Worm (Caenorhabditis elegans) whole organism, L1 larva: Measurements from ENCODE around the gene ceh-36.
A peak's percentile ranks its signal among the peaks of the same experiment; 100 is the strongest.

Source experiments
- ama-1 ChIP-seq: fragments of 150-350 bp; optimal IDR thresholded peaks from 2 replicates; lab custom pipeline; 2014
- blmp-1 ChIP-seq: fragments of 150-350 bp; optimal IDR thresholded peaks from 2 replicates; lab custom pipeline; 2014; ENCODE audit warnings: missing biosample characterization, missing genetic modification characterization
- ceh-88 ChIP-seq: fragments of 200-800 bp; sonication (Bioruptor generic); IDR thresholded peaks from 2 replicates; pipeline ENCODE4 v1.3.6; 2022; ENCODE audit warnings: missing genetic modification characterization, missing compliant biosample characterization
- dsc-1 ChIP-seq: sonication (generic microtip); optimal IDR thresholded peaks from 2 replicates; lab custom pipeline; 2016; ENCODE audit warnings: mild to moderate bottlenecking, missing genetic modification characterization, missing compliant biosample characterization
- efl-1 ChIP-seq, 4 experiments: fragments of 150-350 bp; optimal IDR thresholded peaks in 3 of 4; peaks in 1 of 4; 1 replicate in 1 of 4; 2 replicates in 3 of 4; lab custom pipeline; 2014; ENCODE audit warnings: missing biosample characterization in 2 of 4, missing genetic modification characterization in 2 of 4, missing genetic modification reagents in 2 of 4
- elt-2 ChIP-seq: sonication (generic microtip); optimal IDR thresholded peaks from 2 replicates; lab custom pipeline; 2016; ENCODE audit warnings: missing genetic modification characterization, mild to moderate bottlenecking, inconsistent platforms, missing compliant biosample characterization, missing genetic modification reagents
- elt-3 ChIP-seq, 6 experiments: fragments of 150-350 bp in 1 of 6; sonication (generic microtip); optimal IDR thresholded peaks; 2 replicates each; lab custom pipeline; 2017 to 2018; ENCODE audit warnings: missing biosample characterization in 6 of 6, missing genetic modification characterization in 6 of 6, inconsistent platforms in 1 of 6
- fkh-4 ChIP-seq: sonication (generic microtip); optimal IDR thresholded peaks from 2 replicates; lab custom pipeline; 2016; ENCODE audit warnings: missing compliant biosample characterization, missing genetic modification characterization, borderline replicate concordance
- fkh-8 ChIP-seq: sonication (generic microtip); optimal IDR thresholded peaks from 2 replicates; lab custom pipeline; 2016; ENCODE audit warnings: mild to moderate bottlenecking, missing genetic modification characterization, missing compliant biosample characterization
- irx-1 ChIP-seq: sonication (generic microtip); optimal IDR thresholded peaks from 2 replicates; lab custom pipeline; 2016; ENCODE audit warnings: missing genetic modification characterization, missing compliant biosample characterization
- lin-14 ChIP-seq: fragments of 200-800 bp; sonication (Bioruptor generic); optimal IDR thresholded peaks from 2 replicates; lab custom pipeline; 2018; ENCODE audit warnings: mild to moderate bottlenecking, missing genetic modification characterization, moderate library complexity, missing compliant biosample characterization
- lin-35 ChIP-seq, 2 experiments: fragments of 150-350 bp; optimal IDR thresholded peaks; 2 replicates each; lab custom pipeline; 2014; ENCODE audit warnings: missing biosample characterization in 2 of 2, missing genetic modification characterization in 2 of 2, missing genetic modification reagents in 2 of 2
- lin-39 ChIP-seq: fragments of 150-350 bp; optimal IDR thresholded peaks from 2 replicates; lab custom pipeline; 2014; ENCODE audit warnings: missing biosample characterization, missing genetic modification reagents, missing genetic modification characterization
- lsy-2 ChIP-seq, 2 experiments: fragments of 150-350 bp; optimal IDR thresholded peaks; 2 replicates each; lab custom pipeline; 2014; ENCODE audit warnings: missing biosample characterization in 2 of 2, missing genetic modification characterization in 2 of 2
- mdl-1 ChIP-seq, 2 experiments: fragments of 150-350 bp; optimal IDR thresholded peaks; 2 replicates each; lab custom pipeline; 2014 to 2017; ENCODE audit warnings: missing biosample characterization in 2 of 2, missing genetic modification characterization in 2 of 2, inconsistent platforms in 1 of 2
- mef-2 ChIP-seq: fragments of 150-350 bp; optimal IDR thresholded peaks from 2 replicates; lab custom pipeline; 2014; ENCODE audit warnings: missing biosample characterization, missing genetic modification characterization
- nhr-19 ChIP-seq: fragments of 200-800 bp; sonication (Bioruptor generic); conservative IDR thresholded peaks from 2 replicates; pipeline ENCODE4 v1.3.6; 2022; ENCODE audit warnings: missing genetic modification characterization, missing compliant biosample characterization
- nhr-237 ChIP-seq: fragments of 150-350 bp; optimal IDR thresholded peaks from 2 replicates; lab custom pipeline; 2014; ENCODE audit warnings: missing biosample characterization, missing genetic modification characterization
- nhr-28 ChIP-seq: fragments of 150-350 bp; optimal IDR thresholded peaks from 2 replicates; lab custom pipeline; 2014; ENCODE audit warnings: missing biosample characterization, missing genetic modification characterization
- nhr-47 ChIP-seq: sonication (generic microtip); optimal IDR thresholded peaks from 2 replicates; lab custom pipeline; 2016; ENCODE audit warnings: mild to moderate bottlenecking, missing genetic modification characterization, moderate library complexity, missing compliant biosample characterization
- nhr-71 ChIP-seq: sonication (generic microtip); optimal IDR thresholded peaks from 2 replicates; lab custom pipeline; 2016; ENCODE audit warnings: mild to moderate bottlenecking, missing genetic modification characterization, moderate library complexity, missing compliant biosample characterization
- nhr-77 ChIP-seq: fragments of 150-350 bp; optimal IDR thresholded peaks from 2 replicates; lab custom pipeline; 2014; ENCODE audit warnings: missing biosample characterization, missing genetic modification characterization
- nhr-85 ChIP-seq: sonication (generic microtip); peaks from one replicate; lab custom pipeline; 2016; ENCODE audit warnings: missing genetic modification characterization, inconsistent platforms, missing compliant biosample characterization
- nhr-90 ChIP-seq: sonication (generic microtip); optimal IDR thresholded peaks from 2 replicates; lab custom pipeline; 2016; ENCODE audit warnings: mild to moderate bottlenecking, missing genetic modification characterization, missing compliant biosample characterization; ENCODE audit not compliant: poor library complexity
- pag-3 ChIP-seq: sonication (generic microtip); optimal IDR thresholded peaks from 2 replicates; lab custom pipeline; 2017; ENCODE audit warnings: missing genetic modification characterization, mild to moderate bottlenecking, missing compliant biosample characterization, antibody characterized with exemption, borderline replicate concordance; ENCODE audit not compliant: insufficient read depth
- pax-3 ChIP-seq: fragments of 200-800 bp; sonication (Bioruptor generic); optimal IDR thresholded peaks from 2 replicates; lab custom pipeline; 2018; ENCODE audit warnings: mild to moderate bottlenecking, missing genetic modification characterization, moderate library complexity, missing compliant biosample characterization
- pqm-1 ChIP-seq: sonication (generic microtip); optimal IDR thresholded peaks from 3 replicates; lab custom pipeline; 2017; ENCODE audit warnings: missing biosample characterization, missing genetic modification characterization
- rnt-1 ChIP-seq: sonication (generic microtip); optimal IDR thresholded peaks from 2 replicates; lab custom pipeline; 2016; ENCODE audit warnings: mild to moderate bottlenecking, missing genetic modification characterization, moderate library complexity, missing compliant biosample characterization
- sox-4 ChIP-seq: sonication (generic microtip); optimal IDR thresholded peaks from 2 replicates; lab custom pipeline; 2016; ENCODE audit warnings: missing genetic modification characterization, missing compliant biosample characterization
- tbx-2 ChIP-seq: sonication (generic microtip); optimal IDR thresholded peaks from 2 replicates; lab custom pipeline; 2016; ENCODE audit warnings: missing genetic modification characterization, missing compliant biosample characterization
- tlp-1 ChIP-seq: fragments of 150-350 bp; optimal IDR thresholded peaks from 2 replicates; lab custom pipeline; 2014; ENCODE audit warnings: missing biosample characterization, missing genetic modification characterization
- vab-15 ChIP-seq: sonication (generic microtip); optimal IDR thresholded peaks from 2 replicates; lab custom pipeline; 2017; ENCODE audit warnings: missing genotype, mild to moderate bottlenecking, missing genetic modification characterization, missing compliant biosample characterization

ceh-36 gene

DNA sequence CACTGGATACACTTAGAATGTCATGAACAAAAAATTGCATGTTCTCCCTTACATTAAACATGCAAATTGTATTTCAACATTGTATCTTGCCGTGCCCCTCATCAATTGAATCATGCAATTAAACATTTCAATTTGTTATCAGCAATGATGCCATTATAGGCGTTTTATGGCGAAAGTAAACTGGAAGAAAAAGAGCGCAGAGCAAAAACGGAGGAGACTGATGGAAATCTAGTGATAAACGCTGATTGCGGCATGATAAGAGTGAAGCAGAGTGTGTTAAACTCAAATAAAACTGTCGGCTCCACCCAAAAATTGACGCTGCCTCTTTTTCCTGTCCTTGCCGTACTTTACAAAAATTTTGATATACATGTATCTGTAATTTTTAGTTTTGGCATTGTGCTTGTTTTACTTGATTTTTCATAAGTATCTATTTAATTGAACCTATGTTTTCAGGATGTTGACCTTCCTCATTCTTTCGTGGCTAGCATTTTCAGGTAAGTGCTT, 28.2 kb upstream of the ceh-36 start, which contains the start of gene K06G5.1 (continued):
- TF ChIP-seq elt-3 (tag; optimal IDR thresholded peaks at IDR 0.05; lab: Kevin White, UChicago) (no peak), pag-3 (tag; lab: Kevin White, UChicago) (no peak), nhr-85 (tag; lab: Kevin White, UChicago) (no peak), lin-39 (tag; lab: Kevin White, UChicago) (no peak), pqm-1 (tag; lab: Kevin White, UChicago) (peak; percentile 80), rnt-1 (tag; lab: Kevin White, UChicago) (no peak), lin-35 (GFP tag; optimal IDR thresholded peaks at IDR 0.05; lab: Kevin White, UChicago) (peak in 1 of 2 experiments; percentile 44), nhr-28 (tag; lab: Kevin White, UChicago) (no peak), ama-1 (no peak), nhr-90 (tag; lab: Kevin White, UChicago) (peak; percentile 33), nhr-237 (tag; lab: Kevin White, UChicago) (no peak), blmp-1 (tag; lab: Kevin White, UChicago) (no peak), pax-3 (tag; lab: Kevin White, UChicago) (peak; percentile 3), lin-14 (no peak)

DNA sequence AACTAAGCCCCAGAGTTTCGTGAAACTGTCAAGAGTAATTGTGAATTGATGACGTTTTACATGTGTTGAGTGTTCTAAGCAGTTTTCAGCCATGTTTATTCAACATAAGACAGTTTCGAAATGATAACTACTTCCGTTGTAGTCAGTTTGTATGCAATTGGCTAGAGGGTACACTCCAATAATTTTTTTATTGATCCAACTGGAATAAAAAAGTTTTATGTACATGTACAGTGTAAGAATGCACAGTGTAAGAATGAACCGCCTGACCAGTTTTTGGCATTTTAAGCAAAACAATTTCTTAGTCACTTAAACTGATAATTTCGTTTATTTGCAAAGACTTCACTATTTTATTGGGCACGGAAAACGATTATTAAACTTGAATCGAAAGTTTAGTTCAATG, 26.9 kb upstream of the ceh-36 start:
- TF ChIP-seq ceh-88 (GFP tag; lab: Robert Waterston, UW) (no peak), elt-2 (tag; lab: Kevin White, UChicago) (peak; percentile 29)

- peak; percentile 78 for TF ChIP-seq elt-2 (tag; lab: Kevin White, UChicago)
- TF ChIP-seq fkh-4 (tag; lab: Kevin White, UChicago) = no peak
- TF ChIP-seq pqm-1 (tag; lab: Kevin White, UChicago) = peak; percentile 46
- TF ChIP-seq tbx-2 (tag; lab: Kevin White, UChicago) = no peak
Measured at ce11 chrX:14207942-14208341, 21.6 kb upstream of the ceh-36 start, which contains the start of gene ceh-37. Gene ceh-37, minus strand, starts transcription at chrX:14208000.

DNA sequence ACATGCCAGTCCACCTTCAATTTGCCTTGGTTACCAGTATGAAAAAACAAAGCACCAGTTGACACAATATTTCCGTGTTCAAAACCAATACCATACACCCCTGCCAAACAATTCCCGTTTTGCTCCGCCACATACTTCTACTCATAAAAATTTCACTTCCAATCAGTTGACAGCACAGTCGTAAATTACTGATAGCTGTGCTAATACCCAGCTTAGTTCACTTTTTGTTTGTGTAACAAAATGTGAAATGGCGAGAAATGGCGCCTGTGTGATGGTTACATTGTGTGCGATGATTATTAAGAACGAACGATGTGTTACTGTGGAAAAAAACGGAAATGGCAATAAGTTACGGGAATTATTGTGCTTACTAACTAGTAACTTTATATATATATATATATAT, 20.0 kb upstream of the ceh-36 start:
- TF ChIP-seq efl-1 (optimal IDR thresholded peaks at IDR 0.05; lab: Kevin White, UChicago) (no peak), efl-1 (GFP tag; optimal IDR thresholded peaks at IDR 0.05 in 1 of 2; lab: Kevin White, UChicago) (peak in 1 of 2 experiments; percentile 44), elt-2 (tag; lab: Kevin White, UChicago) (peak; percentile 49), lin-35 (GFP tag; optimal IDR thresholded peaks at IDR 0.05; lab: Kevin White, UChicago) (peak in 1 of 2 experiments; percentile 16), mef-2 (tag; lab: Kevin White, UChicago) (no peak), pag-3 (tag; lab: Kevin White, UChicago) (no peak)

- TF ChIP-seq irx-1 (no peak), elt-2 (tag; lab: Kevin White, UChicago) (peak; percentile 84), mdl-1 (tag; optimal IDR thresholded peaks at IDR 0.05; lab: Kevin White, UChicago) (no peak), lin-35 (GFP tag; optimal IDR thresholded peaks at IDR 0.05; lab: Kevin White, UChicago) (peak in 1 of 2 experiments; percentile 26), lsy-2 (tag; optimal IDR thresholded peaks at IDR 0.05; lab: Kevin White, UChicago) (peak in 1 of 2 experiments; percentile 54)
Measured at ce11 chrX:14194251-14194650, 7.9 kb upstream of the ceh-36 start.

DNA sequence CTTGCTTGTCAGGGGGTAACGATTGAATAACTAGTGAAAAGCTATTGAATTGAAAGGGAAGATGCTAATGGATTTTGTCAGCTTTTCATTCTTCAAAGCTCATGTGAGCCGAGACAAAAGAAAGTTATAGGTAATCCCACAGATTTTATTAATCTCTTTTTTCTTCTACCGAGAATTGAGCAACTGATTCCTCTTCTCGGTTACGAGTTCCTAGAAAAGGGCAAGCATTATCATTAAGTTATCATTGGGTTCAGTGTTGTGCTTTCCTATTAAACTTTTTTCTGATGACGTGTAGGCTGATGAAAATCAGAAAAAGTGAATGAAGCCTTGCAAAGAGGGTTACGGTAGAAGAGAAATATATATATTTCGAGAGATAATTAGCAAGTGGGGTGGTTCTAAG, 735 bp downstream of the ceh-36 start:
- TF ChIP-seq tlp-1 (tag; lab: Kevin White, UChicago) (no peak), nhr-19 (GFP tag; lab: Robert Waterston, UW) (no peak), sox-4 (peak; percentile 73), dsc-1 (peak; percentile 99), nhr-28 (tag; lab: Kevin White, UChicago) (no peak), fkh-4 (tag; lab: Kevin White, UChicago) (peak; percentile 42), nhr-47 (peak; percentile 38), nhr-77 (tag; lab: Kevin White, UChicago) (no peak), fkh-8 (tag; lab: Kevin White, UChicago) (peak; percentile 23), nhr-71 (tag; lab: Kevin White, UChicago) (peak; percentile 39), vab-15 (tag; lab: Kevin White, UChicago) (no peak), pax-3 (tag; lab: Kevin White, UChicago) (peak; percentile 84)
